Worm (Caenorhabditis elegans): ENCODE results near the gene ZK856.7.

Gene ZK856.7

DNA sequence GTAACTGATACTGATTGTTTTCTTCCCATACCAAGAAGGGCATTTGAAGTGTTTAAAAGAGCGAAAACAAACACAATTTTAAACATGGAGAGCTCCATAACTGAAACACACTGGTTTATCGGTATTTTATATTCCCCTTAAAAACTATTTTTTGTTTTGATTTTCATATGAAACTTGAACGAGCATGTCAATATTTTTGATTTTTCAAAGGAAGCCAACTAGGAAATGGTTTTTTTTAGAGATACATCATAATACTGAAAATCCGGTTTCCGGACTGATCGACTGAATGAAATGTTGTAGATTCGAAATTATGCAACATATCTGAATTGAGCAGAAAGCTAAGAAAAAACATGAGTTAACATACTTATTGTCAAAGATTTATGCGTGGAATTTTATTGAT, 25.4 kb downstream of the ZK856.7 start, which contains the start of gene ttr-19:
Gene ttr-19 (minus strand): TSS at position 101 of the 400 bp plus-strand sequence.
- no peak for TF ChIP-seq unc-62 (GFP tag; optimal IDR thresholded peaks at IDR 0.05)

DNA sequence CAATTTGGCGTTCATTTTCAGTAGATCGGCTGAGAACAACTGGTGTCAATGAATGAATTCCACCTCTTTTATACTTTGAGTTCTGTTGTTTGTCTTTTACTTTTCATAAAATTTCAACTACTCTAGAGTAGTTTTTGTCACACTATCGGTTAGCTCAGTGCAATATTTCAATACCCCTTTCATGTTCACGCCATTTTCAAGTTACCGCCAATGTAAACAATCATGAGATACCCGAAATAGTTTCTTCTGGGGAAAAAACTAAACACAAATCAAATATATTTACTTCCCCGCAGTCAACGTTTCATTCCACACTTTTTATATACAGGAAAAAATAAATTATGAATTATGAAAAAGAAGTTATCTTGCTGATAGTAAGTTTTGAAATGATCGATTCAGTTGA, 26.5 kb downstream of the ZK856.7 start, which contains the start of gene fipr-4:
Gene fipr-4 (minus strand): TSS at position 101 of the 400 bp plus-strand sequence.
- no peak for TF ChIP-seq unc-62 (GFP tag; optimal IDR thresholded peaks at IDR 0.05)

DNA sequence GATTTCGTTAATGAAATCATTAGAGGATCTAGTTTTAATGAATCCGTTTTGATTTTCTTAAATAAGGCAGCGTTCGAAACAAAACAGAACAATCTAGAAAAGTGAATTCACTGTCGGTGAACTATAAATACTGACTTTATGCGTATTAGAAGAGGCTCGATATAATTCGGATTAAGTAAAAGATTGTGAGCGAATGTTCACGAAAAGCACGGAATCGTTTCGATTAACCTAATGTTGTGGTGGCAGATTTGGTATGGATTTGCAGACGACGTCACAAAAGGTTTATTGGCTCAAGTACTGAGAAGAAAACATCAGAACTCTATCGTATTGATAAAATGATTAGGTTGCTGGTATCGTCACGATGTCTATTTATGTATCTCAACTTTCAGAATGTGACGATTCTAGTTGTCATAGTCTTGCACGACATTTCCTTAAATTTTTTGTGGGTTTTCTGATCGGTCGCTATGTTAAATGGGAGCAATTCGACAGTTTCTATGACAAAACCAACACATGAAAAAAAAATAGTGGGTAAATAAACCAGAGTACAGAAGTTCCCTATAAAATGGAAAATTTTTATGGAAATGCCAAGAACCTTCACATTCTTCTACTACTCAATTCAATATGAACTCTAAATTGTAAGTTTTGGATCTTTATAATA, 27.5 kb downstream of the ZK856.7 start, which contains the start of the genes pyt-1 and fipr-7:
Gene pyt-1 (minus strand): TSS at position 101 of the 658 bp plus-strand sequence.
Gene fipr-7 (plus strand): TSS at position 608 of the 658 bp plus-strand sequence.
- no peak for TF ChIP-seq unc-62 (GFP tag; optimal IDR thresholded peaks at IDR 0.05)

DNA sequence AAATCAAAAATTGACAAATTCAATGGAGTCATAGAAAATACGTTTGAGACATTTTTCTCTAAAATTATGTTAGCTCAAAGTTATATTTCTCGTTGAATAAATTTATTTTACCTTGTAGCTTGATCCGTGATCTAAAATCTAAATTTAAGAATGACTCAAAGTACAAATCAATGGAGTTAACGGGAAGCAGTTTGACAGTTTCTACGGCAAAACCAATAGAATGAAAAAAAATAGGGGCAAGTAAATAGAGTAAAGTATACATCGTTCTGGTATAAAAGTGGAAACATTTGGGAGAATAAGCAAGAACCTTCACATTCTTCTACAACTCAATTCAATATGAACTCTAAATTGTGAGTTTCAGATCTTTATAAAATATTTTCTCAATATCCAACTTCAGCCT, 29.0 kb downstream of the ZK856.7 start, which contains the start of gene fipr-6:
Gene fipr-6 (plus strand): TSS at position 301 of the 400 bp plus-strand sequence.
- no peak for TF ChIP-seq unc-62 (GFP tag; optimal IDR thresholded peaks at IDR 0.05)

DNA sequence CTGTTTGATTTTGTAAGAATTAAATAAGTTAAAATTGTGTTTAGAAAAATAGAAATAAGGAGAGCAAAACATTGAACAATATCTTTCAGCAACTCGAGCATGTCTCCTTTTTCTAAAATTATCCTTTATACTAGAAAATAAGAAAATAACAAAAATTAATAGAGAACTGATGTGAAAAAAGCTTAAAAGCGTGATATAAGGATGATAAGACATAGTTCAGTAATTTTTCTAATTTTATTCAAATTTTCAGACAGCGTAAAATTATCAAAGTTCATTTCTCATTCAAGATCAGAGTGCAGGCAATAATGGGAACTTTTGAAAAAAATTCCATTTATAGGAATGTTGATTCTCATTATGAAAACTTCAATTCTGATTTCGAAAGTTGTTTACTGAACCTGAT, 31.4 kb downstream of the ZK856.7 start, which contains the start of gene str-182:
Gene str-182 (minus strand): TSS at position 101 of the 400 bp plus-strand sequence.
- no peak for TF ChIP-seq unc-62 (GFP tag; optimal IDR thresholded peaks at IDR 0.05)

DNA sequence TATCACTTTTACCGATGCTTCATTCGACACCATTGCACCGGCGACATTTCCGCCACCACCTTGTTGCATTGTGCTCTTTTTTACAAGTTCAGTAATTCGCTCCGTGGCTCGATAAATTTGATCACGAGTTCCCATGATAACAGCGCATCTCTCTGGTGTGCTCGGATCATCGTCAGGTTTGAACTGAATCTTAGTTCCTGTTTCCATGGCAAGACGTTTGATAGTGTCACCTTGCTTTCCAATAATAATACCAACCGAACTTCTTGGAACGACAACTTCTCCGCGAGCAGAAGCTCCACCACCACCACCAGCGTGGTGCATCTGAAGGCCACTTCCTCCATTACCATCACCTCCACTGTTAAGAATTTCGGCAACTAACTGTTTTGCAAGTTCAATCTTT, 35.3 kb downstream of the ZK856.7 start:
- TF ChIP-seq unc-62 (GFP tag; optimal IDR thresholded peaks at IDR 0.05), result no peak

DNA sequence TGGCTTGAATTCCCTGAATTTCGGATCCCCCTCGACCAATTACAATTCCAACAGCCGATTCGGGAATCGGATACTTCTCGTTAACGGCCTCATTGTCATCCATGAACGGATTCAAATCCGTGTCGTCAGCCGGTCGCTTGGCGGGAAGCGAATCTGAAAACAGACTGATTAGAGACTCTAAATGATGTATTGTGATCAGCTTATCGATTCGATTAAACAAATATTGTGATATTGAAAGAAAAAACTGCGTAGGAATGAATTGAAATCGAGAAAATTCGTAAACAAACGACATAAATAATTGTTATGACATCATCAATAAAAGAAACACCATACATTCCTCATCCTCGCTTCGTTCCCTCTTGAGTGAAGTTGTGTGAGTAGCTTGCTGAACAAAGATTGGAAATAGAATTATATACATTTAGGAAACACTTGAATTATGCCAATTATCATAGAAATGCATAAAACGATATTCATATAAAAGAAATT, 36.1 kb downstream of the ZK856.7 start:
- no peak for TF ChIP-seq unc-62 (GFP tag; optimal IDR thresholded peaks at IDR 0.05)

DNA sequence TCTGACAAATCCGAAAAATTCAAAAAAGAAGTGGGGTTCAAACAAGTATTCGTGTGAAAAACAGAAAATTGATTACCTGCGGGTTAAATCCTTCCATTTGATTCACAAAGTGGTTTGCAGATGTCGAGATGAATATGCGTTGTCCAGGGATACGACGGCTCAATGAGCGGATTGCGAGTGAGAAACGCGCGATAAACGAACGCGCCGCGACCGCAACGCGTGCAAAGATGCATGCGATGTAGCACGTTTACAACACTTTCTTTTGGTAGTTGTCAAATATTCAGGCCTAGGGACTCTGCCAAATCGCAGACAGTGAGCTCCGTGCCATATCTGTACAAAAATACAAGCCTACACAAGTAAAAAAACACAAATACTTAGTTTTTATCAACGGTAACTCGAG, 36.8 kb downstream of the ZK856.7 start, which contains the start of gene fubl-1:
Gene fubl-1 (minus strand): TSS at position 202 of the 400 bp plus-strand sequence.
- no peak for TF ChIP-seq unc-62 (GFP tag; optimal IDR thresholded peaks at IDR 0.05)

DNA sequence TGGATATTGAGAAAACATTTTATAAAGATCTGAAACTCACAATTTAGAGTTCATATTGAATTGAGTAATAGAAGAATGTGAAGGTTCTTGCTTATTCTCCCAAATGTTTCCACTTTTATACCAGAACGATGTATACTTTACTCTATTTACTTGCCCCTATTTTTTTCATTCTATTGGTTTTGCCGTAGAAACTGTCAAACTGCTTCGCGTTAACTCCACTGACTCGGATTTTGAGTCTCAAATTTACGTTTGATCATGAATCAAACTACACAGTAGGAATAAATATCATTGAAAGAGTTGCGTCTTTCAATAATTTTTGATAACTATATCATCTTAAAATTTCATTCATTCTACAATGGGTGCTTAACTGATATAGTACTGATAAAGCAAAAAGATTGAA, 38.0 kb downstream of the ZK856.7 start, which contains the start of gene fipr-8:
Gene fipr-8 (minus strand): TSS at position 101 of the 400 bp plus-strand sequence.
- TF ChIP-seq unc-62 (GFP tag; optimal IDR thresholded peaks at IDR 0.05), result no peak

DNA sequence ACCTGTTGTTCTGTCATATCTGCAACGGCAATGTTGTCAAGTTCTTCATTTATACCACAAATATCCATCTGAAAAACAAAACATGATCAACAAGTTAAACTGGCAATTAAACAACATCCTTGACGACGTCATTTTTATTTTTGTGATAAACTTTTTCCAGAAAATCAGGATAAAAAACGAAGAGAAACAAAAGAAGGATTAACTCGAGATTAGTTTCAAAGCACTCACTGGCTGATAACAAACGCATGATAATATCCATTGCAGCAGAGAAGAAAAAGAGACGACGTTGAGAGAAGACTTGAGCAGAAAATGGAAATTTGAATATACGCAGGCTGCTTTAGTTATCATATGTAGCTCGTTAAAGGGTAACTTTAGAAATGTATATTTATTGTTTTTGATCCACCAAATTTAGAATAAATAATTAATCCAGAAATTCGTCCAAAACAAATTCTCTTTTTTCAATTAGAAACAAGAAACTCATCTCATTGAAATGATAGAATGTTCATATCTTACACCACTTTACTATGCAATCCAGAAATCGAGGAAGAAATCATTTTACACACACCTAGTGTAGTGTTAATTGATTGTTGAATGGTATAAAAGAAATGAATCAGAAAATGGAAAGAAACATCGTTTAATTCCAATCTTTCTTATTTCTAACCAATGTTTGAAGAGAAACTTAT, 39.4 kb downstream of the ZK856.7 start, which contains the start of the genes C12D8.21 and col-148:
Gene C12D8.21 (minus strand): TSS at position 68 of the 683 bp plus-strand sequence.
Gene col-148 (plus strand): TSS at position 633 of the 683 bp plus-strand sequence.
- TF ChIP-seq unc-62 (GFP tag; optimal IDR thresholded peaks at IDR 0.05), result no peak

DNA sequence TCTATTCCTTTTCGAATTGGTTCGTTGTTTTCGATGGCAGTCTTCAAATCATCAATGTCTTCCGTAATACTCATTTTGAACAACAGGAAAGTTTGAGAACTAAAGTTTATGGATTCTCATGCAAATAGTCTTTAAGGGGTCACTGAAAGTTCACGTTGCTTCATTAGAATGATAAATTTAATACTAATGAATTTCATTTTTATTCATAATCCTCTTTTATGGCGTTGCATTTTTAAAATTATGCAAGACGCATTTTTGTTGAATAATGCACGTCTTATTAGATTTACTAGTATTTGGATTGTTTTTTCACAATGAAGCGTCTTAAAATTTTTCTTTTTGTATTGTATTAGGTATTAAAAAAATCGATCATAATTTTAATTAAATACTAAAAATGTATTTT, 41.2 kb downstream of the ZK856.7 start, which contains the start of gene C12D8.9:
Gene C12D8.9 (minus strand): TSS at position 101 of the 400 bp plus-strand sequence.
- no peak for TF ChIP-seq unc-62 (GFP tag; optimal IDR thresholded peaks at IDR 0.05)

DNA sequence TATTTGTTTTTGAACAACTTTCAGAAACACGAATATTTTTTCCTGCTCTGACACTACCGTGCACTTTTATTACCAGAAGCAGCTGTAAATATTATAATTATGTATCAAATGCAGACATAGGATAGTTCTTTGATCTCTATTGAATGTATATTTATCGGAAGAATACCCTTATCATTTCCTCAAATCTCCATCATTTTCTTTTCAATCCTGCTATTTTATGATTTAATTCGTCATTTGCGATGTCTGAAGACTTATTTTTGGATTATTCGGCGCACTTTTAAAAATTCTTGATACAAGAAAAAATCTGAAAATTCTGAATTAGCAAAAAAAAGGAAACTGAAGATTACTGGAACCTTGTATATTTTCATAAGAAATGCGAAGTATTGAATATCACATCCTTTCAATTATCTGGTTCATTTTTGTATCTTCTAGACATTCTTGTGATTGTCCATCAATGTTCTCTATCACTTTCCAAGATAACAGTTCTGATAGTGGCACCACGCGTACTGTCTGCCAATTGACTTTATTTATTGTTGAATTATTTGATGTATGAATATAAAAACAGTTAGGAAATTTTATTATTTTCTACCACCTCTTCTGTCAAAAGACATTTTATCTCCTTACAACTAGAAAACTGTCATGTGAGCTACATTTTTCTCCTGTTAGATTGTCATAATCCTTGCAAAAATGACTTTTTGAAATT, 42.3 kb downstream of the ZK856.7 start:
- no peak for TF ChIP-seq unc-62 (GFP tag; optimal IDR thresholded peaks at IDR 0.05)

DNA sequence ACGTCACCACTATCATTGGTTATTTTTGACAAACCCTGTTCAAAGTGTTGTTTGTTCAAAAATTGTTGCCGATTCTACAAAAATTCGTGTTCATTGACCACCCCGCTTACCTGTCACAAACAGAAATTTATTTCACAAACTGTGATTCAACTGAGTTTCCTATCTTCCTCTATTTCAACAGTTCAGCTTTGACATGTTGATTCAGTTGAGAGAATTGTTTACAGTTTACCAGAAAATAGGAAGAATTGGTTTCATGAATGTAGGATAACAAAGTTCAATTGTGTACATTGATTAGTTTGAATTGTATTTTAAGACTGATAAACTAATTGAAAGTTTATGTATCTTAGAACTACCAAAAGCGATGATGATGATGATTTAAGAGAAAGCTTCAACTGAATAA, 43.7 kb downstream of the ZK856.7 start:
- TF ChIP-seq unc-62 (GFP tag; optimal IDR thresholded peaks at IDR 0.05), result no peak

DNA sequence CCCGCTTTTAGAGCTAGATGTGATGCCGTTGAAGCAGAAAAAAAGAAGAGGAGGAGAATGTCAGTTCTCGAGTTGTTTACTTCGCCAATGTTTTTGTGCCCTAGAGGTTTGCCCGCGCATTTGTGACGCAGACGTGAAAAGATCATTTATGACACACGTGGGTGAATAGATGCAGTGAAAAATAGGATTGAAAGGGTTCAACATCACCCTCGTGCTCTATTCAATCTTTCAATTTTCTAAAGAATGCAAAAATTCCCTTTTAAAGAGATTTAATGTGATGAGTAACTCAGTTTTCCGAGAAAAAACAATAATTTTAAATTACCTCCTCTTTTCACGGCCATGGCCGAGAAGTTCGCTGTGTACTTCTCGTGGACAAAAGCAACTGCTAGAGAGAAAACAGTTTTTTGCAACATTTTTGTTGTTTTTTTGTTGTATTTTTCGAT, 44.6 kb downstream of the ZK856.7 start:
- no peak for TF ChIP-seq unc-62 (GFP tag; optimal IDR thresholded peaks at IDR 0.05)

DNA sequence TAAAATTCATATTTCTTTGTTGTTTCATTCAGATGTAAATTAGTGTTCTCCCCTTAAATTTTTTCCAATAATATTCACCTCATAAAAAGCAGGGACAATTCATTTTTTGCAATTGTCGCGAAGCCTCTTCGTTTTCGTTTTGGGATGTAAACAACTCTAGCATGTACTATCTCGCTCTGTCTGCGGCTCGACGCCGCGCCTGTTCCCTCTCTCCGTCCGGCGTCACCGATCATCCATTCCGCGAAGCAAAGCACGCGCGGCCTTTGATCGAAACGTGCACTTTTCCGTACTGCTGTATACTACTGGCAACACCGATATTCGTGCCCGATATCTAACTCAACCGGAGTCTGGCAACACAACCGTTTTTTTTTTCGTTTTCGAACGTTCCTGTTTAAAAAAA, 45.1 kb downstream of the ZK856.7 start:
- TF ChIP-seq unc-62 (GFP tag; optimal IDR thresholded peaks at IDR 0.05), result no peak
